Worm (Caenorhabditis elegans) whole organism, L4 larva: ENCODE results near the gene afmd-2.

Source experiments
- D1046.2 ChIP-seq: fragments of 200-800 bp; sonication (Bioruptor generic); IDR thresholded peaks from 2 replicates; pipeline ENCODE4 v1.3.6; 2022; ENCODE audit warnings: missing genetic modification characterization, missing compliant biosample characterization
- F26F4.8 ChIP-seq: fragments of 200-800 bp; sonication (Bioruptor generic); conservative IDR thresholded peaks from 2 replicates; pipeline ENCODE4 v1.3.6; 2022; ENCODE audit warnings: missing genetic modification characterization, missing compliant biosample characterization
- F49E8.2 ChIP-seq: sonication (generic microtip); optimal IDR thresholded peaks from 2 replicates; lab custom pipeline; 2016; ENCODE audit warnings: missing compliant biosample characterization, mild to moderate bottlenecking, missing genetic modification characterization, borderline replicate concordance
- T26A8.4 ChIP-seq: fragments of 200-800 bp; sonication (Bioruptor generic); IDR thresholded peaks from 2 replicates; pipeline ENCODE4 v1.3.6; 2022; ENCODE audit warnings: missing genetic modification characterization, missing compliant biosample characterization
- Y5F2A.4 ChIP-seq: fragments of 200-800 bp; sonication (Bioruptor generic); optimal IDR thresholded peaks from 2 replicates; lab custom pipeline; 2018; ENCODE audit warnings: mild to moderate bottlenecking, missing genetic modification characterization, missing compliant biosample characterization
- Y75B8A.6 ChIP-seq: fragments of 200-800 bp; sonication (Bioruptor generic); IDR thresholded peaks from 2 replicates; pipeline ENCODE4 v1.3.6; 2022; ENCODE audit warnings: missing genetic modification reagents, missing genetic modification characterization, missing compliant biosample characterization
- ZK546.5 ChIP-seq, 2 experiments: sonication (generic microtip); optimal IDR thresholded peaks; 2 replicates each; lab custom pipeline; 2017; ENCODE audit warnings: missing biosample characterization in 2 of 2, missing genetic modification characterization in 2 of 2
- ama-1 ChIP-seq: fragments of 150-350 bp; optimal IDR thresholded peaks from 2 replicates; lab custom pipeline; 2014; ENCODE audit warnings: inconsistent platforms, mixed read lengths
- ceh-28 ChIP-seq: fragments of 150-350 bp; optimal IDR thresholded peaks from 2 replicates; lab custom pipeline; 2014; ENCODE audit warnings: missing biosample characterization, missing genetic modification reagents, missing genetic modification characterization
- ces-1 ChIP-seq: fragments of 150-350 bp; sonication (generic microtip); optimal IDR thresholded peaks from 4 replicates; lab custom pipeline; 2014; ENCODE audit warnings: missing biosample characterization, missing genetic modification reagents, missing genetic modification characterization
- ctbp-1 ChIP-seq: fragments of 200-800 bp; sonication (Bioruptor generic); IDR thresholded peaks from 2 replicates; pipeline ENCODE4 v1.3.6; 2022; ENCODE audit warnings: missing genetic modification reagents, missing genetic modification characterization, missing compliant biosample characterization
- daf-19 ChIP-seq: fragments of 200-800 bp; sonication (Bioruptor generic); conservative IDR thresholded peaks from 2 replicates; pipeline ENCODE4 v1.3.6; 2022; ENCODE audit warnings: missing genetic modification characterization, missing compliant biosample characterization
- dmd-8 ChIP-seq: fragments of 200-800 bp; sonication (Bioruptor generic); IDR thresholded peaks from 2 replicates; pipeline ENCODE4 v1.3.6; 2022; ENCODE audit warnings: missing genetic modification characterization, missing compliant biosample characterization
- dmd-9 ChIP-seq: fragments of 200-800 bp; sonication (Bioruptor generic); IDR thresholded peaks from 2 replicates; pipeline ENCODE4 v1.3.6; 2022; ENCODE audit warnings: missing genetic modification reagents, missing genetic modification characterization, missing compliant biosample characterization
- dve-1 ChIP-seq: sonication (generic microtip); optimal IDR thresholded peaks from 2 replicates; lab custom pipeline; 2017; ENCODE audit warnings: antibody characterized with exemption, mild to moderate bottlenecking, missing genetic modification characterization, missing compliant biosample characterization; ENCODE audit not compliant: insufficient read depth
- egl-27 ChIP-seq: sonication (generic microtip); optimal IDR thresholded peaks from 3 replicates; lab custom pipeline; 2017; ENCODE audit warnings: missing biosample characterization, missing genetic modification reagents, missing genetic modification characterization
- hmg-1.1 ChIP-seq: fragments of 200-800 bp; sonication (Bioruptor generic); IDR thresholded peaks from 2 replicates; pipeline ENCODE4 v1.3.6; 2022; ENCODE audit warnings: missing genetic modification reagents, missing genetic modification characterization, missing compliant biosample characterization
- lin-1 ChIP-seq: fragments of 200-800 bp; sonication (Bioruptor generic); IDR thresholded peaks from 2 replicates; pipeline ENCODE4 v1.3.6; 2022; ENCODE audit warnings: missing genetic modification reagents, missing genetic modification characterization, missing compliant biosample characterization
- lin-29 ChIP-seq: fragments of 200-800 bp; sonication (Bioruptor generic); IDR thresholded peaks from 2 replicates; pipeline ENCODE4 v1.3.6; 2022; ENCODE audit warnings: missing genetic modification reagents, missing genetic modification characterization, missing compliant biosample characterization
- lin-38 ChIP-seq: fragments of 200-800 bp; sonication (Bioruptor generic); IDR thresholded peaks from 2 replicates; pipeline ENCODE4 v1.3.6; 2022; ENCODE audit warnings: missing genetic modification reagents, missing genetic modification characterization, missing compliant biosample characterization
- lin-39 ChIP-seq: fragments of 150-350 bp; optimal IDR thresholded peaks from 2 replicates; lab custom pipeline; 2014; ENCODE audit warnings: missing biosample characterization, missing genetic modification reagents, missing genetic modification characterization
- lir-3 ChIP-seq: sonication (generic microtip); optimal IDR thresholded peaks from 2 replicates; lab custom pipeline; 2016; ENCODE audit warnings: mild to moderate bottlenecking, missing genetic modification characterization, missing compliant biosample characterization
- lsy-2 ChIP-seq, 2 experiments: fragments of 150-350 bp in 1 of 2; sonication (generic microtip) in 1 of 2; optimal IDR thresholded peaks; 2 replicates each; lab custom pipeline; 2014 to 2017; ENCODE audit warnings: missing biosample characterization in 2 of 2, missing genetic modification characterization in 2 of 2
- mdl-1 ChIP-seq, 2 experiments: fragments of 150-350 bp in 1 of 2; sonication (generic microtip) in 1 of 2; optimal IDR thresholded peaks; 2 replicates each; lab custom pipeline; 2014 to 2017; ENCODE audit warnings: missing biosample characterization in 2 of 2, missing genetic modification characterization in 2 of 2
- mxl-2 ChIP-seq: fragments of 200-800 bp; sonication (Bioruptor generic); conservative IDR thresholded peaks from 2 replicates; pipeline ENCODE4 v1.3.6; 2022; ENCODE audit warnings: missing genetic modification reagents, missing genetic modification characterization, missing compliant biosample characterization
- nhr-10 ChIP-seq: fragments of 150-350 bp; optimal IDR thresholded peaks from 2 replicates; lab custom pipeline; 2014; ENCODE audit warnings: missing biosample characterization, missing genetic modification characterization
- nhr-237 ChIP-seq: sonication (generic microtip); optimal IDR thresholded peaks from 2 replicates; lab custom pipeline; 2017; ENCODE audit warnings: missing biosample characterization, missing genetic modification characterization
- nhr-76 ChIP-seq: fragments of 150-350 bp; optimal IDR thresholded peaks from 2 replicates; lab custom pipeline; 2014; ENCODE audit warnings: missing biosample characterization, missing genetic modification characterization
- pha-4 ChIP-seq, 2 experiments: fragments of 150-350 bp in 1 of 2; fragments of 200-800 bp in 1 of 2; sonication (Bioruptor generic) in 1 of 2; IDR thresholded peaks in 1 of 2; optimal IDR thresholded peaks in 1 of 2; 2 replicates each; pipeline versions ENCODE4 v1.3.6 to Lab custom; 2014 to 2022; ENCODE audit warnings: missing genetic modification characterization in 2 of 2, missing genetic modification reagents in 2 of 2, missing biosample characterization in 1 of 2, missing compliant biosample characterization in 1 of 2
- pqm-1 ChIP-seq: sonication (generic microtip); optimal IDR thresholded peaks from 2 replicates; lab custom pipeline; 2017; ENCODE audit warnings: missing biosample characterization, missing genetic modification characterization
- set-16 ChIP-seq: fragments of 200-800 bp; sonication (Bioruptor generic); IDR thresholded peaks from 2 replicates; pipeline ENCODE4 v1.3.6; 2022; ENCODE audit warnings: missing genetic modification reagents, missing genetic modification characterization, missing compliant biosample characterization
- snpc-1.2 ChIP-seq: fragments of 200-800 bp; sonication (Bioruptor generic); IDR thresholded peaks from 2 replicates; pipeline ENCODE4 v1.3.6; 2022; ENCODE audit warnings: missing genetic modification reagents, missing genetic modification characterization, missing compliant biosample characterization
- spr-3 ChIP-seq: fragments of 200-800 bp; sonication (Bioruptor generic); optimal IDR thresholded peaks from 2 replicates; lab custom pipeline; 2018; ENCODE audit warnings: mild to moderate bottlenecking, missing genetic modification characterization, missing compliant biosample characterization
- tag-97 ChIP-seq: fragments of 200-800 bp; sonication (Bioruptor generic); IDR thresholded peaks from 2 replicates; pipeline ENCODE4 v1.3.6; 2022; ENCODE audit warnings: missing genetic modification characterization, missing compliant biosample characterization
- unc-130 ChIP-seq: sonication (generic microtip); optimal IDR thresholded peaks from 2 replicates; lab custom pipeline; 2016; ENCODE audit warnings: missing genetic modification reagents, missing genetic modification characterization, missing compliant biosample characterization
- unc-62 ChIP-seq, 3 experiments: fragments of 150-350 bp in 1 of 3; sonication (generic microtip); optimal IDR thresholded peaks in 2 of 3; peaks in 1 of 3; 1 replicate in 1 of 3; 2 replicates in 2 of 3; lab custom pipeline; 2014 to 2017; ENCODE audit warnings: missing biosample characterization in 3 of 3, missing genetic modification characterization in 3 of 3, missing genetic modification reagents in 3 of 3, missing genotype in 1 of 3
- zfp-3 ChIP-seq: fragments of 200-800 bp; sonication (Bioruptor generic); conservative IDR thresholded peaks from 2 replicates; pipeline ENCODE4 v1.3.6; 2022; ENCODE audit warnings: missing genetic modification reagents, missing genetic modification characterization, missing compliant biosample characterization
- zip-11 ChIP-seq: fragments of 200-800 bp; sonication (Bioruptor generic); IDR thresholded peaks from 2 replicates; pipeline ENCODE4 v1.3.6; 2022; ENCODE audit warnings: missing genetic modification characterization, missing compliant biosample characterization
- ztf-7 ChIP-seq: fragments of 150-350 bp; optimal IDR thresholded peaks from 2 replicates; lab custom pipeline; 2014; ENCODE audit warnings: missing biosample characterization, missing genetic modification characterization

The afmd-2 gene

DNA sequence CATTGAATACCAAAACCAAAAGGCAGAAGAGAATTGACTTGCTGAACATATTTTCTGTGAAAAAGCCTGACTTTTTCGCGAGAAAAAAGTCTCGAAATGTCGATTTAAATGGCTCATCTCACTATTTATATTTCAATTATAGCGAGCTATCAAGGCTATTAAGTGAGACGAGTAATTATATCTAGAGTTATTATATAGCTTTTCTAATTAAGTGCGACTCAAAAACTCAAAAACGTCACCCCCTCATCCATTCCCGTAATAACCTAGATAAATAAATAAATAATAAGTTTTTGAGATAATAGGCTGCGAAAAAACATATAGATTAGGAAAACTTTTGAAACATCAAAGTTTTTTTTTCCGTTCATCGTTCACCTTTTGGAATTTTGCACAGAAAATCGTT is 3.4 kb upstream of the afmd-2 start, which contains the start of gene nlp-17:
Gene nlp-17 (minus strand): TSS at position 101 of the 400 bp plus-strand sequence.
- TF ChIP-seq egl-27 (tag; lab: Kevin White, UChicago) (no peak), unc-130 (GFP tag; lab: Kevin White, UChicago) (no peak), snpc-1.2 (no peak), ama-1 (lab: Kevin White, UChicago) (no peak), ztf-7 (tag; lab: Kevin White, UChicago) (no peak), mdl-1 (tag; optimal IDR thresholded peaks at IDR 0.05; lab: Kevin White, UChicago) (no peak), unc-62 (GFP tag; optimal IDR thresholded peaks at IDR 0.05 in 1 of 2; lab: Kevin White, UChicago) (no peak), unc-62 (tag; optimal IDR thresholded peaks at IDR 0.05; lab: Kevin White, UChicago) (no peak), ZK546.5 (tag; optimal IDR thresholded peaks at IDR 0.05; lab: Kevin White, UChicago) (no peak), daf-19 (GFP tag; lab: Robert Waterston, UW) (no peak)

- TF ChIP-seq lir-3 (tag; lab: Kevin White, UChicago) = no peak
- no peak for TF ChIP-seq dmd-9 (GFP tag; lab: Robert Waterston, UW)
- peak; percentile 10 for TF ChIP-seq F49E8.2 (tag; lab: Kevin White, UChicago)
- no peak for TF ChIP-seq ctbp-1 (GFP tag; lab: Robert Waterston, UW)
- no peak for TF ChIP-seq hmg-1.1
- TF ChIP-seq T26A8.4 = no peak
- TF ChIP-seq ceh-28 = no peak
- TF ChIP-seq dve-1 (tag; lab: Kevin White, UChicago) = no peak
- peak; percentile 31; the same call in 1 of the 2 replicates for TF ChIP-seq pha-4 (GFP tag; IDR thresholded peaks at IDR 0.05; lab: Robert Waterston, UW)
- no peak for TF ChIP-seq pha-4 (tag; optimal IDR thresholded peaks at IDR 0.05; lab: Kevin White, UChicago)
- TF ChIP-seq D1046.2 = no peak
- no peak for TF ChIP-seq nhr-10 (tag; lab: Kevin White, UChicago)
- no peak for TF ChIP-seq lin-29 (GFP tag; lab: Robert Waterston, UW)
- peak; percentile 58; the same call in 1 of the 2 replicates for TF ChIP-seq lin-38 (GFP tag; lab: Robert Waterston, UW)
- TF ChIP-seq egl-27 (tag; lab: Kevin White, UChicago) = no peak
- no peak for TF ChIP-seq lin-1
- TF ChIP-seq nhr-237 (tag; lab: Kevin White, UChicago) = no peak
- TF ChIP-seq mdl-1 (tag; optimal IDR thresholded peaks at IDR 0.05; lab: Kevin White, UChicago) = no peak
- no peak for TF ChIP-seq ces-1 (GFP tag; lab: Kevin White, UChicago)
- TF ChIP-seq lin-39 (tag; lab: Kevin White, UChicago) = no peak
- TF ChIP-seq Y5F2A.4 = no peak
- TF ChIP-seq tag-97 (GFP tag; lab: Robert Waterston, UW) = no peak
- TF ChIP-seq Y75B8A.6 (GFP tag; lab: Robert Waterston, UW) = no peak
- TF ChIP-seq F26F4.8 (GFP tag; lab: Robert Waterston, UW) = no peak
- TF ChIP-seq zfp-3 (GFP tag; lab: Robert Waterston, UW) = no peak
- TF ChIP-seq pqm-1 = no peak
- TF ChIP-seq mxl-2 (GFP tag; lab: Robert Waterston, UW) = no peak
- no peak for TF ChIP-seq zip-11 (GFP tag; lab: Robert Waterston, UW)
- TF ChIP-seq unc-130 (GFP tag; lab: Kevin White, UChicago) = peak; percentile 31
- TF ChIP-seq dmd-8 (GFP tag; lab: Robert Waterston, UW) = no peak
- no peak for TF ChIP-seq set-16 (GFP tag; lab: Robert Waterston, UW)
- TF ChIP-seq lsy-2 (tag; optimal IDR thresholded peaks at IDR 0.05; lab: Kevin White, UChicago) = no peak
- TF ChIP-seq spr-3 = no peak
- peak; percentile 66; the same call in 1 of the 2 replicates for TF ChIP-seq snpc-1.2
- no peak for TF ChIP-seq nhr-76 (tag; lab: Kevin White, UChicago)
Measured at ce11 chrIV:13510049-13510448, 1.0 kb downstream of the afmd-2 start.
